Fruit fly (Drosophila melanogaster): ENCODE measurements around the gene Ssb-c31a.

DNA sequence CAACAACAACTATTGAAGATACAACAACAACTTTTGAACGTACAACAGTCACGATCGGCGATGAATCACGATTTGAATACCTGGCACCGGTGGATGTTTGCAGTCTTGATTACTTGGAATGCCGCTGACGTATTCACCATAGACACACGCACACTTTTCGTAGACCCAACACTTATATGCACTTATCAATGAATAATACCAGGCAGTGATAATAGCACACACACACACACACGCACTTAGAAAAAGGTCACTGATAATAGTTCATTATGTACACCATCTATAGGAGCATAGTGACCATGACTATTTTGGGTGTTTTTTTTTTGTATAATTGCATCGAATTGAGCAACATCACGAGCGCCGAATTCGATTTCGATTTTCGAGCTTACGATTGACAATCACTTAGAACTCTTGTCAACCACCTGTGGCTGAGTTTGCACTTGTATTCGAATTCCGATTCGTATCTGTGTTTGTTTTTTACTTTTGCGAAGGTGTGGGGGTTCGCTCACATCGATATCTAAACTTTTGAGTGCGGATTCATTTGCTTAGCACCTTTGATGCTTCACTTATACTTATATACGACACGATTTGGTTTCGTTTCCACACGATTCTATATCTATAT, 28.0 kb downstream of the Ssb-c31a start:
- TF ChIP-seq psq (GFP tag; optimal IDR thresholded peaks at IDR 0.05) (no peak), Abd-B (GFP tag; optimal IDR thresholded peaks at IDR 0.05) (no peak), usp (GFP tag; optimal IDR thresholded peaks at IDR 0.05) (no peak), rgr (GFP tag; optimal IDR thresholded peaks at IDR 0.05) (no peak), Dfd (GFP tag; optimal IDR thresholded peaks at IDR 0.05) (no peak), pan (optimal IDR thresholded peaks at IDR 0.05) (no peak), h (GFP tag; optimal IDR thresholded peaks at IDR 0.05) (peak; percentile 24), Rel (GFP tag; optimal IDR thresholded peaks at IDR 0.05) (no peak), Rel (tag; optimal IDR thresholded peaks at IDR 0.05) (no peak), woc (GFP tag; optimal IDR thresholded peaks at IDR 0.05) (no peak), Sp1 (GFP tag; optimal IDR thresholded peaks at IDR 0.05) (no peak), br (GFP tag; optimal IDR thresholded peaks at IDR 0.05) (no peak), dl (GFP tag; optimal IDR thresholded peaks at IDR 0.05; ENCODE audit: insufficient read depth in 1 of 2, partially characterized antibody in 2 of 2) (no peak), fru (GFP tag; optimal IDR thresholded peaks at IDR 0.05) (no peak)

Measured in whole organism, wandering third instar larva.